Worm (Caenorhabditis elegans): ENCODE measurements around the gene H23N18.6.

DNA sequence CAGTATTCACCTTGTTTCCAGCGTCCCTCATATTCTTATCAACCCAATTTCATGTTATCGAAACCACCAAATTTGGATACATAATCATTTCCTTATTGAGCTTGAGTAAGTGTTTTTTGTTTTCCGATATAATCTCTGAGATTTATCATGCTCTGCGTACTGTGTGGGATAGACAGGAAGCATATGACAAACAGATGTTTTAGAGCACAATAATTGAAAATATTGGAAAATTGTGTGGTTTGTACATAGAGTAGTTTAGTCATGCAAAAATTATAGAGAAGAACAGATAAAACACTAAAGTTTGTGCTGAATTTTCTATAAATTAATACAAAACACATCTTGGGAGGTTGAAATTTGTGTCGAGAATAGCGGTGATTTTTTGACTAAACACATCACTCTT is 46.2 kb downstream of the H23N18.6 start:
- no peak for TF ChIP-seq ztf-29 (GFP tag; IDR thresholded peaks at IDR 0.05)
- no peak for TF ChIP-seq flt-1 (GFP tag; IDR thresholded peaks at IDR 0.05)
- no peak for TF ChIP-seq ref-1 (GFP tag; conservative IDR thresholded peaks at IDR 0.05)
- no peak for TF ChIP-seq cog-1 (tag; optimal IDR thresholded peaks at IDR 0.05)
- no peak for TF ChIP-seq ztf-23 (GFP tag; IDR thresholded peaks at IDR 0.05)
